Worm (Caenorhabditis elegans): ENCODE data around the gene F36F12.3.
A peak's percentile ranks its signal among the peaks of the same experiment; 100 is the strongest.

The F36F12.3 gene

DNA sequence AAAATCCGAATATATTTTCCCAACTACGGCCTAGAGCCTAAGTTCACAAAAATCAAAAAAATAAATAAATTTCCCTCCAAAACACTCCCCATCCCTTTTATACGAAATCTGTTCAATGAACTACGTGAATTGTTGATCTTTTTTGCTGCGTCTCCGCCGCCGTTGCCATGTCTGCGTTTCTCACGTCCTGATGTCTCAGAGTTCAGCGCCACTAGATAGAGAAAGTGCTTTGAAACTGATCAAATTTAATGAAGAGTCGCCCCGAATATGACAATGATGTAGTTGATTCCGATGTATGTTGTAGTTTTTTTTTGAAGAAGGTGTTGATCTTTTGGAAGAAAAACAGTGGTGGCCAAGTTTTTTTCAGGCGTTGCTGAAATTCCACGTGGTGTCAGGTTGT lies 31.3 kb upstream of the F36F12.3 start:
- no peak for TF ChIP-seq ceh-82 (tag; optimal IDR thresholded peaks at IDR 0.05)
- no peak for TF ChIP-seq ceh-9 (tag; optimal IDR thresholded peaks at IDR 0.05)
- TF ChIP-seq nhr-28 (tag; optimal IDR thresholded peaks at IDR 0.05): no peak
- no peak for TF ChIP-seq ztf-11 (tag; optimal IDR thresholded peaks at IDR 0.05)
- no peak for TF ChIP-seq zag-1 (tag; optimal IDR thresholded peaks at IDR 0.05)
- TF ChIP-seq hmg-11 (tag; optimal IDR thresholded peaks at IDR 0.05): no peak
- TF ChIP-seq ZK546.5 (tag; optimal IDR thresholded peaks at IDR 0.05): no peak
- no peak for TF ChIP-seq nhr-12 (tag; optimal IDR thresholded peaks at IDR 0.05)
- no peak for TF ChIP-seq aly-2 (tag; optimal IDR thresholded peaks at IDR 0.05)
- no peak for TF ChIP-seq elt-2 (tag; optimal IDR thresholded peaks at IDR 0.05)
- no peak for TF ChIP-seq nhr-43 (tag; optimal IDR thresholded peaks at IDR 0.05; ENCODE audit: poor library complexity, severe bottlenecking)
- no peak for TF ChIP-seq eor-1 (tag; optimal IDR thresholded peaks at IDR 0.05)
- no peak for TF ChIP-seq mml-1 (tag; optimal IDR thresholded peaks at IDR 0.05)
- TF ChIP-seq egl-27 (tag; optimal IDR thresholded peaks at IDR 0.05): no peak
- TF ChIP-seq pqm-1 (tag; optimal IDR thresholded peaks at IDR 0.05): no peak

DNA sequence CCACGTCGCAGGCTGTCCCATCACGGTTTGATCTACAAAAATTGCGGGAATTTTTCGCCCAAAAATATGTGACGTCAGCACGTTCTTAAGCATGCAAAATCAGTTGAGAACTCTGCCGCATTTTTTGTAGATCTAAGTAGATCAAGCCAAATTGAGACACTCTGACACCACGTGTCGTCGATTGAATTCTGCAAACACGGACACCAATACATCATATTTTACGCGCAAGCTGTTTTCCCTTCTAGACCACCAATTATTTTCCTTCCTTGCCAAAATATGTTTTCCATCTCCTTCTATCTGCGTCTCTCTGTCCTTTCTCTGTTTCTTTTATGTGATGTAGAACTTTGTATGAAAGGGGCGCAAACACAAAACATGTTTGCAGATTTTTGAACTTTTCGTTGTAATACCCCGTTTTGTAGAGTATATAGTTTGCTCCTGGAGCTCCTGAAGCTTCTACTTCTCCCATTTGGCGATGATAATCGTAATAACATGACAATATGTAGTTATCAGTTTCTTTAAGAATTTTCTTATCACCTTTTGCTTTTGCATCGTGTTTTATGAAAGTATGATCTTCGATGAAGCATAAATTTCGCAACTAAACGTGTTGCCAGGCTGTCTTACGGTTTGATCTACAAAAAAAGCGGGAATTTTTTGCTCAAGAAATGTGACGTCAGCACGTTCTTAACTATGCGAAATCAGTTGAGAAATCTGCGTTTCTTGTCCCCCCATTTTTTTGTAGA lies 29.7 kb upstream of the F36F12.3 start:
- TF ChIP-seq pqm-1 (tag; optimal IDR thresholded peaks at IDR 0.05) (peak; percentile 28), nhr-237 (tag; optimal IDR thresholded peaks at IDR 0.05) (no peak), pha-4 (tag; optimal IDR thresholded peaks at IDR 0.05) (peak; percentile 58), nhr-11 (tag; optimal IDR thresholded peaks at IDR 0.05) (no peak), ama-1 (optimal IDR thresholded peaks at IDR 0.05) (no peak), lin-39 (tag; optimal IDR thresholded peaks at IDR 0.05) (no peak), nhr-76 (tag; optimal IDR thresholded peaks at IDR 0.05) (peak; percentile 25), lin-15B (tag; optimal IDR thresholded peaks at IDR 0.05) (peak; percentile 8), elt-1 (tag; optimal IDR thresholded peaks at IDR 0.05) (no peak), egl-27 (tag; optimal IDR thresholded peaks at IDR 0.05) (no peak), elt-2 (tag; optimal IDR thresholded peaks at IDR 0.05) (peak; percentile 63), ceh-9 (tag; optimal IDR thresholded peaks at IDR 0.05) (no peak)

DNA sequence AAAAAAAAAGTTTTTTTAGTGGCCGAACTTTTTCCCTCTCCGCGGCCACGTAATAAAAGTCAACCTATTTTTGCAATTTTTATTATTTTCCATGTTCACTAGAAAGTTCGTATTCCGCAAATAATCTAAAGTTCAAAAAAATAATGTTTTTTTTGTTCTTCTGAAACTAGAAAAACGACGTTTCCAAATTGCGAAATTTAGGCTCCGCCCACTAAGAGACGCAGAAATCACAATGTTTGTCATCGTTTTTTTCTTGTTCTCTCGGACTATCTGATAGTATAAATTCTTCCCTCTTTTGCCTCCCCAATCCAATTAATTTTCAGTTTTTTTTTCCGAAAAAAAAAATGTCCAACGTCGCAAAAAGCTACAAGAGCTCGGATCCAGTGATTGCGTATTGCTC lies 28.3 kb upstream of the F36F12.3 start, which contains the start of gene comt-3:
comt-3 (plus strand) TSS at position 214 of the 400 bp plus-strand sequence.
- no peak for TF ChIP-seq unc-39 (tag; optimal IDR thresholded peaks at IDR 0.05)
- TF ChIP-seq daf-12 (tag; optimal IDR thresholded peaks at IDR 0.05): no peak

DNA sequence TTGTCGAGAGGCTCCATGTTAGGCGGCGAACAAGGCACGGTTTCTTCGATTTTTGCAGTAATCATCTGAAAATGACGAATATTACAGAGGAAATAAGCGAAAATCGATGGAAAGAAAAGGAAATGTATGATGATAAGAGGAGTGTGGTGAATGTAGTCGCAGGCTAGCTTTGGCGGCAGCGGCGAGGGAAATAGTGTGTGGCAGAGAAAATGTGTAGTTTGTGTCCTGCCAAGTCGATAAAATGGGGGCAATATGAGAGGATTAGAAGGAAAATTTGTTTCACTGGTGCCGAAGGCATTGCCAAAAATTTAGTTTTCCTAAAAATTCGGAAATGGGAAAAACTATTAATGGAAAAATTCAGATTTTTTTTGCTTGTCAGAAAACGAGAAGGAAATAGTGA lies 18.8 kb upstream of the F36F12.3 start, which contains the start of gene nhr-86:
nhr-86 (minus strand) TSS at position 71 of the 400 bp plus-strand sequence.
- no peak for TF ChIP-seq egl-5 (tag; optimal IDR thresholded peaks at IDR 0.05)
- peak; percentile 18 for TF ChIP-seq nfya-1 (tag; optimal IDR thresholded peaks at IDR 0.05; ENCODE audit: insufficient read depth)
- TF ChIP-seq hmg-11 (tag; optimal IDR thresholded peaks at IDR 0.05): peak; percentile 34
- TF ChIP-seq elt-2 (tag; optimal IDR thresholded peaks at IDR 0.05): peak; percentile 59
- no peak for TF ChIP-seq nhr-28 (tag; optimal IDR thresholded peaks at IDR 0.05)

DNA sequence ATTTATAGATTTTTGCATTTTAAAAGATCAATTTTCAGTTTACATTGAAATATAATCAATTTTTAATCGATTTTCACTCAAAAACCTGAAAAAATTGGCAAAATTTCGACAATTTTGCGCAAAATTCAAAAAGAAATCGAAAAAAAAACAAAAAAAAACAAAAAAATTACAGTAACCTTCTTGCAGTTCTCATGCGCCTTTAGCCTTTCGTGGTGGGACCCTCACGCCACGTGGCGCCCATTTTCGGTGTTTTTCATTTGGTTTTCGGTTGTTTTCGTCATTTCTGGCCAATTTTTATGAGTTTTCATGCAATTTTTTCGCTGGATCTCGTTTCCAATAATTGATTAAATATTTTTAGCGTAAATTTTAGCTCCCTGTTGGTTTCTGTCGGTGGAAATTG lies 18.2 kb upstream of the F36F12.3 start:
- TF ChIP-seq nhr-67 (tag; optimal IDR thresholded peaks at IDR 0.05) (no peak), sea-2 (GFP tag; optimal IDR thresholded peaks at IDR 0.05) (no peak), nhr-237 (tag; optimal IDR thresholded peaks at IDR 0.05) (no peak)

DNA sequence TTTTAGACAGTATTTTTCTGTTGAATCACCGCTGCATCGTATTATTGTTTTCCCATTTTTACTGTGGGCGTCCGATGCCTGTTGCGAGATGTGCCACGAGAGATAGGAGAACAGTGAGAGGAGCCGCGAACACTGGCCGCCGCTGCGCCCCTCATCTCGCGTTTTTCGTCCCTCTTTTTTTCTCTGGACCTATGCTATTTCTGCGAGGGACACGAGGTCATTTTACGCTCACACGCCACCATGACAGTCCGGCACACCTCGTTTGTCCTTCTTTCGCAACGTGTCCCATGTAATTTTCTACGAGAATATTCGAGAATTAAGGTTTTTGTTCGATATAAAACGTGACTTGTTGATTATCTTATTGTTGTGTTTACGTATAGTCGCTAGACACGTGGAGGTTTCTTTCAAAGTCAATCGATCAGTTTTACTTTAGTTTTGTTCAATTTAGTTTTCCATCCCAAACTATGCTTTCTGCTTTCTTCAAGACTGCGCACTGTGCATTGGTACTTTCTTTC lies 17.6 kb upstream of the F36F12.3 start, which contains the start of gene lbp-9:
lbp-9 (plus strand) TSS at position 465 of the 515 bp plus-strand sequence.
- TF ChIP-seq fos-1 (tag; optimal IDR thresholded peaks at IDR 0.05) (no peak), hmg-11 (tag; optimal IDR thresholded peaks at IDR 0.05) (peak; percentile 25), lin-39 (tag; optimal IDR thresholded peaks at IDR 0.05) (peak; percentile 56), jun-1 (tag; optimal IDR thresholded peaks at IDR 0.05) (no peak), daf-12 (tag; optimal IDR thresholded peaks at IDR 0.05) (no peak), ceh-28 (tag; optimal IDR thresholded peaks at IDR 0.05) (peak; percentile 10), fkh-10 (GFP tag; optimal IDR thresholded peaks at IDR 0.05) (no peak), ZK546.5 (tag; optimal IDR thresholded peaks at IDR 0.05) (no peak), nhr-12 (tag; optimal IDR thresholded peaks at IDR 0.05) (no peak), egl-27 (tag; optimal IDR thresholded peaks at IDR 0.05) (no peak), nfya-1 (tag; optimal IDR thresholded peaks at IDR 0.05; ENCODE audit: insufficient read depth) (peak; percentile 55), lin-15B (tag; optimal IDR thresholded peaks at IDR 0.05) (peak; percentile 3), mml-1 (tag; optimal IDR thresholded peaks at IDR 0.05) (no peak), aly-2 (tag; optimal IDR thresholded peaks at IDR 0.05) (no peak), unc-39 (tag; optimal IDR thresholded peaks at IDR 0.05) (no peak), ceh-9 (tag; optimal IDR thresholded peaks at IDR 0.05) (no peak), nhr-25 (tag; optimal IDR thresholded peaks at IDR 0.05) (peak; percentile 94), egl-5 (tag; optimal IDR thresholded peaks at IDR 0.05) (peak; percentile 20), snpc-4 (tag; optimal IDR thresholded peaks at IDR 0.05) (peak; percentile 24), ama-1 (optimal IDR thresholded peaks at IDR 0.05) (no peak), nhr-77 (tag; optimal IDR thresholded peaks at IDR 0.05) (no peak), lsy-12 (tag; optimal IDR thresholded peaks at IDR 0.05) (no peak), pqm-1 (tag; optimal IDR thresholded peaks at IDR 0.05) (no peak), ceh-16 (tag; optimal IDR thresholded peaks at IDR 0.05) (no peak), ztf-4 (tag; optimal IDR thresholded peaks at IDR 0.05) (no peak), pha-4 (tag; optimal IDR thresholded peaks at IDR 0.05) (peak; percentile 11), elt-1 (tag; optimal IDR thresholded peaks at IDR 0.05) (no peak), nhr-11 (tag; optimal IDR thresholded peaks at IDR 0.05) (no peak)
